Worm (Caenorhabditis elegans): ENCODE results near the gene acbp-4.

DNA sequence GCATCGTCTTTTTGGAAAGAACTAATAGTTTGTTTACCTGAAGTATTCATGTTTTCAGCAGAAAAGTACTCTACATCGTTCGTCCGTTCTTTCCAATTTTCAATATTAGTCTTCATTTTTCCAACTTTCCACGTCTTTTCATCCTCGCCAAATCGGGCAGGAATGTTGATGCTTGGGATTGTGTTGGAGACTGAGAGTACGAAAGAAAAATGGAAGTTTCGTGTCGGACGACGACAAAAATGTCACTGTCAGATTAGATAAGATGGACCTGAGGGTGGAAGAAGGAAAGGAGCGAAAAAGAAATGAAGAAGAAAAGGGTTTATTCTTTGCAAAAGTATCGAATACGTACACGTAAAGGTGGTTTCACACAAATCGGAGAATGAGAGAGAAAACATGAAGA, 10.9 kb downstream of the acbp-4 start:
- no peak for TF ChIP-seq B0310.2 (tag; optimal IDR thresholded peaks at IDR 0.05)
- TF ChIP-seq ama-1 (optimal IDR thresholded peaks at IDR 0.05), result no peak
- TF ChIP-seq hmbx-1 (tag; optimal IDR thresholded peaks at IDR 0.05), result no peak
- no peak for TF ChIP-seq sea-1 (GFP tag; conservative IDR thresholded peaks at IDR 0.05)
- TF ChIP-seq flt-1 (GFP tag; IDR thresholded peaks at IDR 0.05), result no peak
- no peak for TF ChIP-seq hnd-1 (tag; optimal IDR thresholded peaks at IDR 0.05)

Data from whole organism, early embryonic.